Fruit fly (Drosophila melanogaster) whole organism, embryonic: ENCODE data around the gene Bicra.
A peak's percentile ranks its signal among the peaks of the same experiment; 100 is the strongest.

Experiments used
- Atf-2 ChIP-seq: fragments of 200-800 bp; sonication (Bioruptor generic); optimal IDR thresholded peaks from 2 replicates; lab custom pipeline; 2016; ENCODE audit warnings: missing biosample characterization, missing genetic modification characterization
- Atf3 ChIP-seq: fragments of 200-800 bp; sonication (Bioruptor generic); optimal IDR thresholded peaks from 3 replicates; lab custom pipeline; 2016; ENCODE audit warnings: missing biosample characterization, missing genetic modification characterization
- CG10209 ChIP-seq: fragments of 200-800 bp; sonication (Bioruptor generic); optimal IDR thresholded peaks from 3 replicates; lab custom pipeline; 2017; ENCODE audit warnings: missing biosample characterization, mild to moderate bottlenecking, missing genetic modification characterization, missing genetic modification reagents
- CG1024 ChIP-seq: fragments of 200-800 bp; sonication (Bioruptor generic); IDR thresholded peaks from 2 replicates; pipeline ENCODE4 v1.3.6; 2022; ENCODE audit warnings: missing biosample characterization, missing genetic modification characterization
- CG10959 ChIP-seq: fragments of 200-800 bp; sonication (Bioruptor generic); IDR thresholded peaks from 2 replicates; pipeline ENCODE4 v1.3.6; 2022; ENCODE audit warnings: missing biosample characterization, missing genetic modification characterization
- CG11398 ChIP-seq: fragments of 200-800 bp; sonication (Bioruptor generic); optimal IDR thresholded peaks from 2 replicates; lab custom pipeline; 2016; ENCODE audit warnings: missing biosample characterization, missing genetic modification characterization
- CG12942 ChIP-seq: fragments of 200-800 bp; sonication (Bioruptor generic); optimal IDR thresholded peaks from 3 replicates; lab custom pipeline; 2016; ENCODE audit warnings: missing biosample characterization, missing genetic modification characterization
- CG14014 ChIP-seq: fragments of 200-800 bp; sonication (Bioruptor generic); IDR thresholded peaks from 2 replicates; pipeline ENCODE4 v1.3.6; 2022; ENCODE audit warnings: missing biosample characterization, missing genetic modification characterization
- CG15696 ChIP-seq: fragments of 200-800 bp; sonication (Bioruptor generic); optimal IDR thresholded peaks from 2 replicates; lab custom pipeline; 2019; ENCODE audit warnings: missing biosample characterization, mild to moderate bottlenecking, missing genetic modification characterization, moderate library complexity
- CG1603 ChIP-seq: fragments of 200-800 bp; sonication (Bioruptor generic); optimal IDR thresholded peaks from 2 replicates; lab custom pipeline; 2019; ENCODE audit warnings: missing biosample characterization, mild to moderate bottlenecking, missing genetic modification characterization, moderate library complexity
- CG17612 ChIP-seq: fragments of 200-800 bp; sonication (Bioruptor generic); IDR thresholded peaks from 2 replicates; pipeline ENCODE4 v1.3.6; 2022; ENCODE audit warnings: missing biosample characterization, missing genetic modification characterization
- CG42726 ChIP-seq: fragments of 200-800 bp; sonication (Bioruptor generic); IDR thresholded peaks from 2 replicates; pipeline ENCODE4 v1.3.6; 2022; ENCODE audit warnings: missing biosample characterization, missing genetic modification characterization; ENCODE audit not compliant: partially characterized antibody
- CG43689 ChIP-seq: fragments of 200-800 bp; sonication (Bioruptor generic); IDR thresholded peaks from 2 replicates; pipeline ENCODE4 v1.3.6; 2022; ENCODE audit warnings: missing biosample characterization, missing genetic modification characterization
- CG7928 ChIP-seq: fragments of 200-800 bp; sonication (Bioruptor generic); optimal IDR thresholded peaks from 2 replicates; lab custom pipeline; 2017; ENCODE audit warnings: missing biosample characterization, mild to moderate bottlenecking, missing genetic modification characterization
- CG9215 ChIP-seq: fragments of 200-800 bp; sonication (Bioruptor generic); IDR thresholded peaks from 2 replicates; pipeline ENCODE4 v1.3.6; 2022; ENCODE audit warnings: missing biosample characterization, missing genetic modification characterization
- CHES-1-like ChIP-seq: fragments of 200-800 bp; sonication (Bioruptor generic); optimal IDR thresholded peaks from 2 replicates; lab custom pipeline; 2016; ENCODE audit warnings: missing biosample characterization, missing genetic modification characterization
- CkIIα-i1 ChIP-seq: fragments of 200-800 bp; sonication (Bioruptor generic); IDR thresholded peaks from 2 replicates; pipeline ENCODE4 v1.3.6; 2022; ENCODE audit warnings: missing biosample characterization, missing genetic modification characterization
- CrebB ChIP-seq: fragments of 200-800 bp; sonication (Bioruptor generic); optimal IDR thresholded peaks from 3 replicates; lab custom pipeline; 2018; ENCODE audit warnings: missing biosample characterization, mild to moderate bottlenecking, missing genetic modification characterization
- Elba2 ChIP-seq: fragments of 200-800 bp; sonication (Bioruptor generic); optimal IDR thresholded peaks from 3 replicates; lab custom pipeline; 2016; ENCODE audit warnings: missing biosample characterization, missing genetic modification characterization
- Med ChIP-seq: fragments of 200-800 bp; sonication (Bioruptor generic); peaks from one replicate; lab custom pipeline; 2016; ENCODE audit warnings: missing biosample characterization, missing genetic modification characterization, mild to moderate bottlenecking, inconsistent platforms, moderate library complexity
- Nf-YA ChIP-seq: fragments of 200-800 bp; sonication (Bioruptor generic); IDR thresholded peaks from 2 replicates; pipeline ENCODE4 v1.3.6; 2022; ENCODE audit warnings: missing biosample characterization, missing genetic modification characterization
- Rfx ChIP-seq: fragments of 200-800 bp; sonication (Bioruptor generic); IDR thresholded peaks from 2 replicates; pipeline ENCODE4 v1.3.6; 2022; ENCODE audit warnings: missing biosample characterization, missing genetic modification characterization
- ara ChIP-seq: fragments of 200-800 bp; sonication (Bioruptor generic); IDR thresholded peaks from 2 replicates; pipeline ENCODE4 v1.3.6; 2022; ENCODE audit warnings: missing biosample characterization, missing genetic modification characterization
- bab2 ChIP-seq: fragments of 200-800 bp; sonication (Bioruptor generic); optimal IDR thresholded peaks from 2 replicates; lab custom pipeline; 2016; ENCODE audit warnings: missing biosample characterization, missing genetic modification characterization
- caup ChIP-seq: fragments of 200-800 bp; sonication (Bioruptor generic); optimal IDR thresholded peaks from 3 replicates; lab custom pipeline; 2017; ENCODE audit warnings: missing biosample characterization, mild to moderate bottlenecking, missing genetic modification characterization, moderate library complexity; ENCODE audit not compliant: severe bottlenecking
- chm ChIP-seq: fragments of 200-800 bp; sonication (Bioruptor generic); IDR thresholded peaks from 2 replicates; pipeline ENCODE4 v1.3.6; 2022; ENCODE audit warnings: missing biosample characterization, missing genetic modification characterization
- ci ChIP-seq: fragments of 200-800 bp; sonication (Bioruptor generic); IDR thresholded peaks from 3 replicates; pipeline ENCODE4 v1.3.6; 2022; ENCODE audit warnings: missing biosample characterization, missing genetic modification characterization
- da ChIP-seq: fragments of 200-800 bp; sonication (Bioruptor generic); optimal IDR thresholded peaks from 2 replicates; lab custom pipeline; 2016; ENCODE audit warnings: missing biosample characterization, missing genetic modification characterization
- dm ChIP-seq: fragments of 200-800 bp; sonication (Bioruptor generic); optimal IDR thresholded peaks from 3 replicates; lab custom pipeline; 2016; ENCODE audit warnings: missing biosample characterization, missing genetic modification characterization
- dmrt11E ChIP-seq: fragments of 200-800 bp; sonication (Bioruptor generic); optimal IDR thresholded peaks from 3 replicates; lab custom pipeline; 2018; ENCODE audit warnings: missing biosample characterization, mild to moderate bottlenecking, missing genetic modification characterization, moderate library complexity
- dpn ChIP-seq, 2 experiments: fragments of 200-800 bp; sonication (Bioruptor generic); optimal IDR thresholded peaks; 3 replicates each; lab custom pipeline; 2016; ENCODE audit warnings: missing biosample characterization in 2 of 2, missing genetic modification characterization in 2 of 2
- fd96Cb ChIP-seq: fragments of 200-800 bp; sonication (Bioruptor generic); optimal IDR thresholded peaks from 2 replicates; lab custom pipeline; 2018; ENCODE audit warnings: missing biosample characterization, mild to moderate bottlenecking, missing genetic modification characterization, moderate library complexity
- fu2 ChIP-seq: fragments of 200-800 bp; sonication (Bioruptor generic); optimal IDR thresholded peaks from 2 replicates; lab custom pipeline; 2016; ENCODE audit warnings: missing biosample characterization, missing genetic modification characterization
- gem ChIP-seq: fragments of 200-800 bp; sonication (Bioruptor generic); optimal IDR thresholded peaks from 2 replicates; lab custom pipeline; 2019; ENCODE audit warnings: missing biosample characterization, mild to moderate bottlenecking, missing genetic modification characterization, moderate library complexity
- kay ChIP-seq: fragments of 200-800 bp; sonication (Bioruptor generic); optimal IDR thresholded peaks from 2 replicates; lab custom pipeline; 2016; ENCODE audit warnings: missing biosample characterization, missing genetic modification characterization
- lab ChIP-seq: fragments of 200-800 bp; sonication (Bioruptor generic); optimal IDR thresholded peaks from 3 replicates; lab custom pipeline; 2017; ENCODE audit warnings: missing biosample characterization, missing genetic modification characterization, mild to moderate bottlenecking, moderate library complexity, missing genetic modification reagents
- luna ChIP-seq: fragments of 200-800 bp; sonication (Bioruptor generic); optimal IDR thresholded peaks from 2 replicates; lab custom pipeline; 2016; ENCODE audit warnings: missing biosample characterization, missing genetic modification characterization
- mam ChIP-seq: fragments of 200-800 bp; sonication (Bioruptor generic); optimal IDR thresholded peaks from 3 replicates; lab custom pipeline; 2016; ENCODE audit warnings: missing biosample characterization, missing genetic modification characterization
- oc ChIP-seq: fragments of 200-800 bp; sonication (Bioruptor generic); optimal IDR thresholded peaks from 2 replicates; lab custom pipeline; 2018; ENCODE audit warnings: missing biosample characterization, mild to moderate bottlenecking, missing genetic modification characterization, moderate library complexity
- pita ChIP-seq: fragments of 200-800 bp; sonication (Bioruptor generic); optimal IDR thresholded peaks from 2 replicates; lab custom pipeline; 2017; ENCODE audit warnings: missing biosample characterization, mild to moderate bottlenecking, missing genetic modification characterization
- prd ChIP-seq, 3 experiments: fragments of >200 bp in 2 of 3; fragments of 200-800 bp in 1 of 3; sonication (Bioruptor generic) in 1 of 3; optimal IDR thresholded peaks in 2 of 3; IDR thresholded peaks in 1 of 3; 2 replicates in 2 of 3; 3 replicates in 1 of 3; pipeline versions ENCODE4 v1.3.6 to Lab custom; 2017 to 2022; ENCODE audit warnings: missing biosample characterization in 1 of 3, missing genetic modification characterization in 1 of 3
- pzg ChIP-seq: fragments of 200-800 bp; sonication (Bioruptor generic); optimal IDR thresholded peaks from 3 replicates; lab custom pipeline; 2018; ENCODE audit warnings: missing biosample characterization, mild to moderate bottlenecking, missing genetic modification characterization, moderate library complexity
- repo ChIP-seq: fragments of 200-800 bp; sonication (Bioruptor generic); optimal IDR thresholded peaks from 2 replicates; lab custom pipeline; 2016; ENCODE audit warnings: missing biosample characterization, missing genetic modification characterization
- sens-2 ChIP-seq: fragments of 200-800 bp; sonication (Bioruptor generic); IDR thresholded peaks from 2 replicates; pipeline ENCODE4 v1.3.6; 2022; ENCODE audit warnings: missing biosample characterization, missing genetic modification characterization
- slp2 ChIP-seq: fragments of 200-800 bp; sonication (Bioruptor generic); optimal IDR thresholded peaks from 2 replicates; lab custom pipeline; 2016; ENCODE audit warnings: missing biosample characterization, missing genetic modification characterization
- sob ChIP-seq: fragments of 200-800 bp; sonication (Bioruptor generic); IDR thresholded peaks from 2 replicates; pipeline ENCODE4 v1.3.6; 2022; ENCODE audit warnings: missing biosample characterization, missing genetic modification characterization
- stwl ChIP-seq: fragments of 200-800 bp; sonication (Bioruptor generic); optimal IDR thresholded peaks from 3 replicates; lab custom pipeline; 2018; ENCODE audit warnings: missing biosample characterization, mild to moderate bottlenecking, missing genetic modification characterization, moderate library complexity
- tap ChIP-seq: fragments of 200-800 bp; optimal IDR thresholded peaks from 3 replicates; lab custom pipeline; 2019; ENCODE audit warnings: missing biosample characterization, mild to moderate bottlenecking, missing genetic modification characterization, moderate library complexity
- wor ChIP-seq: fragments of 200-800 bp; sonication (Bioruptor generic); IDR thresholded peaks from 2 replicates; pipeline ENCODE4 v1.3.6; 2022; ENCODE audit warnings: missing biosample characterization, missing genetic modification characterization

The Bicra gene

DNA sequence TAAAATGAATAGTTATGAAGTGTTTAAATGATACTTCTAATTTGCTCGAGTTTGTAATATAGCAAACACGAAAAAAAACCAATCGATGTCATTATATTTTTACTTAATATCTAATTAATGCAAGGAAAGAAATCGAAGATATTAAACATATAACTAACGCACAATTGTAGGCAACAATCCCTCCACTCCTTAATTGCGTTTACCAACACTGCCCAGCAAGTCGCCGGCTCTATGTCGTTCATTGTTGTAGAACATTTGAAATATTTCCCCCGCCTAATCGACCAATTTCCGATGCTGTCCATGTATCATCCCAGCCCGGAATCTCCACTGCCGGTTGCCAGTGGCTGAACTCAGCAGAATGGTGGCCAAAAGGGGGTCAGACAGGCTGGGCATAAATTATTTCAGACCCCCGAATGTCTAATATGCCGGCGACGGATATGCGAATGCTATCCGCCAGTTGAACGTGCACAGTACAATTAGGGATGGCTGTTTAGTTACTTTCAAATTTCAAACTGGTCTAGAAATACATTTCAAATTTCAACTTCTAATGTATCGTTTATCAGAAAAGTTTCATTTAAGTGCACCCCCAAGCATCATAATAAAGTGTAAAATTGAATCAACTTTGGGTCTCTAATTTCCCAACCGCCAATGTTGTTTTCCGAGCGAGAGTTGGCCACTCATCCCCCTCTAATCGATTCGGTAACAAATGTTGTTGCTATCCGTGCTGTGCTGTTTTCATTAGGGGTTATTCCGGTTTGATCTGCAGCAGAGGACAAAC is 5.8 kb downstream of the Bicra start (continued):
- TF ChIP-seq dm (no peak), bab2 (GFP tag; lab: Kevin White, UChicago) (peak; percentile 45), dpn (GFP tag; optimal IDR thresholded peaks at IDR 0.05; lab: Kevin White, UChicago) (peak; percentile 12 to 39), sens-2 (GFP tag; lab: Robert Waterston, UW) (no peak), CG9215 (GFP tag; lab: Robert Waterston, UW) (peak; percentile 31; the same call in 1 of the 2 replicates), CG15696 (tag; lab: Kevin White, UChicago) (peak; percentile 6), dmrt11E (tag; lab: Kevin White, UChicago) (peak; percentile 24), slp2 (GFP tag; lab: Kevin White, UChicago) (no peak), CG43689 (no peak), fu2 (GFP tag; lab: Kevin White, UChicago) (no peak), gem (tag; lab: Kevin White, UChicago) (peak; percentile 62), CG1024 (GFP tag; lab: Robert Waterston, UW) (no peak), Nf-YA (GFP tag; lab: Robert Waterston, UW) (no peak), repo (no peak), tap (peak; percentile 48), CG42726 (no peak), chm (GFP tag; lab: Robert Waterston, UW) (no peak; the same call in 1 of the 2 replicates), lab (GFP tag; lab: Kevin White, UChicago) (peak; percentile 73), da (no peak), pita (GFP tag; lab: Kevin White, UChicago) (no peak), CHES-1-like (GFP tag; lab: Kevin White, UChicago) (peak; percentile 25), CG14014 (GFP tag; lab: Robert Waterston, UW) (peak; percentile 40; the same call in 1 of the 2 replicates), mam (GFP tag; lab: Kevin White, UChicago) (peak; percentile 49), prd (optimal IDR thresholded peaks at IDR 0.05; lab: Kevin White, UChicago) (no peak), prd (GFP tag; IDR thresholded peaks at IDR 0.05; lab: Robert Waterston, UW) (peak; percentile 48; the same call in 1 of the 3 replicates), CG7928 (GFP tag; lab: Kevin White, UChicago) (no peak), Med (GFP tag; lab: Kevin White, UChicago) (peak; percentile 31), CG1603 (tag; lab: Kevin White, UChicago) (peak; percentile 61), wor (GFP tag; lab: Robert Waterston, UW) (0 out of 2 replicates have a peak, but pooled peaks have one; percentile 22), oc (no peak), CG10959 (no peak), Atf3 (no peak), fd96Cb (tag; lab: Kevin White, UChicago) (peak; percentile 17), Elba2 (no peak), luna (GFP tag; lab: Kevin White, UChicago) (no peak), sob (GFP tag; lab: Robert Waterston, UW) (peak; percentile 49), CG10209 (peak; percentile 32), Rfx (GFP tag; lab: Robert Waterston, UW) (peak; percentile 72), CG11398 (GFP tag; lab: Kevin White, UChicago) (peak; percentile 35), CrebB (tag; lab: Kevin White, UChicago) (peak; percentile 45), caup (peak; percentile 30), kay (no peak), ci (GFP tag; lab: Robert Waterston, UW) (0 out of 3 replicates have a peak, but pooled peaks have one; percentile 61), CkIIα-i1 (no peak), CG12942 (no peak), stwl (tag; lab: Kevin White, UChicago) (peak; percentile 50), pzg (GFP tag; lab: Kevin White, UChicago) (no peak), CG17612 (GFP tag; lab: Robert Waterston, UW) (no peak), Atf-2 (GFP tag; lab: Kevin White, UChicago) (no peak), ara (GFP tag; lab: Robert Waterston, UW) (peak; percentile 51; the same call in 1 of the 2 replicates)
